Worm (Caenorhabditis elegans): Measurements from ENCODE around the gene R05G6.1.

R05G6.1 gene

DNA sequence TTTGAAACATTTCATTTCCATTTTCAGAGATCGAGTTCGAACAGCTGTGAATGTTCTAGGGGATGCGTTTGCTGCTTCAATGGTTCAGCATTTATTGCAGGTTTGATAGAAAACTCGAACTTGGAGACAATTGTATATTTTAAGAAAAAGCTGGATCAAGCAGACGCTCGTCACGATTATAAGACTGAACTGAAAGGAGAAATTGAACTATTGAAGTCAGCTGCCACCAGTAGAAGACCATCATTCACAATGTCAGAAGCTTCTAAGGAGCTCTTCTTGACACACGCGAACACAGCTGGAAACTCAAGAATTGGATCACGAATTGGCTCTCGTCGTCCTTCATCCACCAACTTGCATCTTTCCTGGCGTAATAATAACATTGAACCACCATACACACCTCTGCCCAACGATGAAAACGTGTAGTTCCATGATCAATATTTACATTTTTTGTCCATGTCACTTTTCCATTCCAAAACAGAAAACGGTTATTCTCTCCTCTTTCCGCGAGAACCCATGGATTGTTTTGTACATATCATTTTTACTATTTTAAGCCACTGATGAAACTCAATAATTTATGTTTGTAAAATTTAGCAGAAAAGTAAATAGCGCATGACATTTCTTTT is 26.5 kb upstream of the R05G6.1 start:
- TF ChIP-seq dpl-1 (GFP tag; optimal IDR thresholded peaks at IDR 0.05) (no peak), C17E4.6 (GFP tag; IDR thresholded peaks at IDR 0.05) (no peak), ccch-3 (GFP tag; optimal IDR thresholded peaks at IDR 0.05) (no peak), lsl-1 (GFP tag; optimal IDR thresholded peaks at IDR 0.05) (peak; percentile 11), C06A6.2 (GFP tag; conservative IDR thresholded peaks at IDR 0.05) (peak; percentile 48; the same call in 1 of the 2 replicates), T07F8.4 (tag; optimal IDR thresholded peaks at IDR 0.05) (no peak), B0261.1 (tag; optimal IDR thresholded peaks at IDR 0.05) (no peak), pbrm-1 (GFP tag; IDR thresholded peaks at IDR 0.05) (peak; percentile 61; the same call in 1 of the 2 replicates), F57C9.4 (tag; optimal IDR thresholded peaks at IDR 0.05) (peak; percentile 43), ekl-4 (GFP tag; IDR thresholded peaks at IDR 0.05) (no peak; the same call in none of the 2 replicates), K11D2.4 (GFP tag; IDR thresholded peaks at IDR 0.05) (no peak), nhr-179 (tag; optimal IDR thresholded peaks at IDR 0.05) (no peak), hlh-12 (tag; optimal IDR thresholded peaks at IDR 0.05) (no peak), tbx-9 (tag; optimal IDR thresholded peaks at IDR 0.05; ENCODE audit: borderline replicate concordance) (no peak), ama-1 (optimal IDR thresholded peaks at IDR 0.05) (peak; percentile 93), ama-1 (GFP tag; optimal IDR thresholded peaks at IDR 0.05) (peak; percentile 54 to 70), F55B11.4 (tag; optimal IDR thresholded peaks at IDR 0.05; ENCODE audit: borderline replicate concordance, insufficient read depth) (no peak), ztf-25 (GFP tag; IDR thresholded peaks at IDR 0.05) (no peak), sdz-38 (tag; optimal IDR thresholded peaks at IDR 0.05) (no peak), pha-4 (tag; optimal IDR thresholded peaks at IDR 0.05) (peak; percentile 36), B0336.3 (GFP tag; IDR thresholded peaks at IDR 0.05) (peak; percentile 86), lag-1 (GFP tag; IDR thresholded peaks at IDR 0.05) (no peak), dpff-1 (tag; optimal IDR thresholded peaks at IDR 0.05) (no peak), him-1 (tag; optimal IDR thresholded peaks at IDR 0.05) (peak; percentile 3), madf-3 (GFP tag; IDR thresholded peaks at IDR 0.05) (peak; percentile 81; the same call in 1 of the 2 replicates), ztf-28 (GFP tag; IDR thresholded peaks at IDR 0.05) (no peak), fkh-3 (tag; optimal IDR thresholded peaks at IDR 0.05) (no peak), Y95B8A.8 (GFP tag; IDR thresholded peaks at IDR 0.05) (peak; percentile 73), rcor-1 (GFP tag; IDR thresholded peaks at IDR 0.05) (peak; percentile 24), mxl-1 (tag; optimal IDR thresholded peaks at IDR 0.05) (peak; percentile 39), F39B2.1 (GFP tag; IDR thresholded peaks at IDR 0.05) (0 out of 2 replicates have a peak, but pooled peaks have one; percentile 40), ceh-40 (GFP tag; IDR thresholded peaks at IDR 0.05) (no peak), lin-35 (GFP tag; optimal IDR thresholded peaks at IDR 0.05) (peak in 1 of 3 experiments; percentile 20), hsf-1 (GFP tag; IDR thresholded peaks at IDR 0.05) (peak; percentile 67), sea-2 (GFP tag; IDR thresholded peaks at IDR 0.05) (no peak), nhr-80 (tag; optimal IDR thresholded peaks at IDR 0.05) (no peak), hlh-26 (GFP tag; conservative IDR thresholded peaks at IDR 0.05) (no peak), sptf-2 (GFP tag; optimal IDR thresholded peaks at IDR 0.05) (no peak), ztf-6 (GFP tag; IDR thresholded peaks at IDR 0.05) (no peak), ceh-91 (GFP tag; IDR thresholded peaks at IDR 0.05) (no peak), snpc-3.4 (tag; optimal IDR thresholded peaks at IDR 0.05) (peak; percentile 64), nfya-2 (GFP tag; IDR thresholded peaks at IDR 0.05) (no peak), akir-1 (GFP tag; optimal IDR thresholded peaks at IDR 0.05) (no peak), lin-54 (GFP tag; optimal IDR thresholded peaks at IDR 0.05) (peak; percentile 49), madf-10 (tag; optimal IDR thresholded peaks at IDR 0.05) (peak; percentile 52), F37B4.10 (GFP tag; IDR thresholded peaks at IDR 0.05) (no peak), mes-4 (tag; optimal IDR thresholded peaks at IDR 0.05) (peak; percentile 15), B0035.1 (tag; optimal IDR thresholded peaks at IDR 0.05) (peak; percentile 10), xnd-1 (tag; optimal IDR thresholded peaks at IDR 0.05) (no peak), nhr-27 (tag; optimal IDR thresholded peaks at IDR 0.05) (peak; percentile 54)
